Worm (Caenorhabditis elegans): ENCODE measurements around the gene Y62E10A.23.

Gene Y62E10A.23

ce11 chrIV:13389237-13389636 lies 3.1 kb downstream of the Y62E10A.23 start:
- no peak for TF ChIP-seq elt-2 (tag; optimal IDR thresholded peaks at IDR 0.05)
- TF ChIP-seq nhr-43 (tag; optimal IDR thresholded peaks at IDR 0.05; ENCODE audit: poor library complexity, severe bottlenecking) = peak; percentile 36

ce11 chrIV:13390770-13391169 lies 4.6 kb downstream of the Y62E10A.23 start:
- TF ChIP-seq mml-1 (tag; optimal IDR thresholded peaks at IDR 0.05) (no peak), skn-1 (tag; optimal IDR thresholded peaks at IDR 0.05) (no peak), zag-1 (tag; optimal IDR thresholded peaks at IDR 0.05) (no peak), nhr-11 (tag; optimal IDR thresholded peaks at IDR 0.05) (no peak), ztf-4 (tag; optimal IDR thresholded peaks at IDR 0.05) (no peak), ztf-11 (tag; optimal IDR thresholded peaks at IDR 0.05) (no peak)

ce11 chrIV:13392230-13392629 lies 6.1 kb downstream of the Y62E10A.23 start:
- no peak for TF ChIP-seq ceh-16 (tag; optimal IDR thresholded peaks at IDR 0.05)
- TF ChIP-seq ama-1 (optimal IDR thresholded peaks at IDR 0.05) = peak; percentile 72
- peak; percentile 10 for TF ChIP-seq nhr-43 (tag; optimal IDR thresholded peaks at IDR 0.05; ENCODE audit: poor library complexity, severe bottlenecking)

- TF ChIP-seq nhr-43 (tag; optimal IDR thresholded peaks at IDR 0.05; ENCODE audit: poor library complexity, severe bottlenecking) = peak; percentile 7
- no peak for TF ChIP-seq ceh-28 (tag; optimal IDR thresholded peaks at IDR 0.05)
- peak; percentile 7 for TF ChIP-seq ztf-4 (tag; optimal IDR thresholded peaks at IDR 0.05)
- peak; percentile 26 for TF ChIP-seq jun-1 (tag; optimal IDR thresholded peaks at IDR 0.05)
- TF ChIP-seq pqm-1 (tag; optimal IDR thresholded peaks at IDR 0.05) = peak; percentile 92
- TF ChIP-seq lsy-12 (tag; optimal IDR thresholded peaks at IDR 0.05) = peak; percentile 47
- TF ChIP-seq nhr-28 (tag; optimal IDR thresholded peaks at IDR 0.05) = peak; percentile 17
- TF ChIP-seq nfya-1 (tag; optimal IDR thresholded peaks at IDR 0.05; ENCODE audit: insufficient read depth) = peak; percentile 9
- peak; percentile 54 for TF ChIP-seq nhr-25 (tag; optimal IDR thresholded peaks at IDR 0.05)
- peak; percentile 90 for TF ChIP-seq elt-2 (tag; optimal IDR thresholded peaks at IDR 0.05)
- peak; percentile 87 for TF ChIP-seq nhr-23 (tag; optimal IDR thresholded peaks at IDR 0.05)
- TF ChIP-seq snpc-4 (tag; optimal IDR thresholded peaks at IDR 0.05) = no peak
- peak in 1 of 3 experiments; percentile 7 for TF ChIP-seq elt-3 (tag; optimal IDR thresholded peaks at IDR 0.05)
- peak; percentile 61 for TF ChIP-seq skn-1 (tag; optimal IDR thresholded peaks at IDR 0.05)
- no peak for TF ChIP-seq nhr-76 (tag; optimal IDR thresholded peaks at IDR 0.05)
- no peak for TF ChIP-seq hmg-11 (tag; optimal IDR thresholded peaks at IDR 0.05)
- peak; percentile 7 for TF ChIP-seq nhr-77 (tag; optimal IDR thresholded peaks at IDR 0.05)
Observed at ce11 chrIV:13393246-13393716, 7.2 kb downstream of the Y62E10A.23 start.

- TF ChIP-seq nhr-11 (tag; optimal IDR thresholded peaks at IDR 0.05) (no peak), elt-1 (tag; optimal IDR thresholded peaks at IDR 0.05) (no peak), fos-1 (tag; optimal IDR thresholded peaks at IDR 0.05) (no peak), ZK546.5 (tag; optimal IDR thresholded peaks at IDR 0.05) (no peak), skn-1 (tag; optimal IDR thresholded peaks at IDR 0.05) (no peak), ztf-4 (tag; optimal IDR thresholded peaks at IDR 0.05) (no peak), unc-39 (tag; optimal IDR thresholded peaks at IDR 0.05) (no peak), nhr-43 (tag; optimal IDR thresholded peaks at IDR 0.05; ENCODE audit: poor library complexity, severe bottlenecking) (peak; percentile 64), pha-4 (tag; optimal IDR thresholded peaks at IDR 0.05) (no peak), nhr-23 (tag; optimal IDR thresholded peaks at IDR 0.05) (peak; percentile 7), daf-12 (tag; optimal IDR thresholded peaks at IDR 0.05) (no peak), ceh-82 (tag; optimal IDR thresholded peaks at IDR 0.05) (no peak), ztf-11 (tag; optimal IDR thresholded peaks at IDR 0.05) (no peak), lsy-12 (tag; optimal IDR thresholded peaks at IDR 0.05) (no peak), mml-1 (tag; optimal IDR thresholded peaks at IDR 0.05) (no peak), nhr-76 (tag; optimal IDR thresholded peaks at IDR 0.05) (no peak), eor-1 (tag; optimal IDR thresholded peaks at IDR 0.05) (no peak), snpc-4 (tag; optimal IDR thresholded peaks at IDR 0.05) (no peak), egl-27 (tag; optimal IDR thresholded peaks at IDR 0.05) (no peak), fkh-2 (tag; optimal IDR thresholded peaks at IDR 0.05) (no peak), nhr-237 (tag; optimal IDR thresholded peaks at IDR 0.05) (no peak), sea-2 (GFP tag; optimal IDR thresholded peaks at IDR 0.05) (no peak), elt-2 (tag; optimal IDR thresholded peaks at IDR 0.05) (no peak), nhr-77 (tag; optimal IDR thresholded peaks at IDR 0.05) (no peak), tbx-2 (tag; optimal IDR thresholded peaks at IDR 0.05) (no peak), nhr-25 (tag; optimal IDR thresholded peaks at IDR 0.05) (peak; percentile 44), lin-39 (tag; optimal IDR thresholded peaks at IDR 0.05) (no peak), lin-15B (tag; optimal IDR thresholded peaks at IDR 0.05) (no peak), pqm-1 (tag; optimal IDR thresholded peaks at IDR 0.05) (peak; percentile 29), ama-1 (optimal IDR thresholded peaks at IDR 0.05) (peak; percentile 1), nhr-12 (tag; optimal IDR thresholded peaks at IDR 0.05) (no peak), jun-1 (tag; optimal IDR thresholded peaks at IDR 0.05) (no peak), ceh-16 (tag; optimal IDR thresholded peaks at IDR 0.05) (no peak), nhr-28 (tag; optimal IDR thresholded peaks at IDR 0.05) (no peak), aly-2 (tag; optimal IDR thresholded peaks at IDR 0.05) (no peak), zag-1 (tag; optimal IDR thresholded peaks at IDR 0.05) (no peak), mdl-1 (tag; optimal IDR thresholded peaks at IDR 0.05) (no peak), nfya-1 (tag; optimal IDR thresholded peaks at IDR 0.05; ENCODE audit: insufficient read depth) (no peak)
Observed at ce11 chrIV:13394686-13395085, 8.6 kb downstream of the Y62E10A.23 start.
